Worm (Caenorhabditis elegans) whole organism, young adult: ENCODE data around the gene ZK1307.2.
A peak's percentile ranks its signal among the peaks of the same experiment; 100 is the strongest.

ENCODE experiments used
- C06A6.2 ChIP-seq: fragments of 200-800 bp; sonication (Bioruptor generic); conservative IDR thresholded peaks from 2 replicates; pipeline ENCODE4 v1.3.6; 2022; ENCODE audit warnings: missing genetic modification characterization, missing compliant biosample characterization
- C17E4.6 ChIP-seq: fragments of 200-800 bp; sonication (Bioruptor generic); IDR thresholded peaks from 2 replicates; pipeline ENCODE4 v1.3.6; 2022; ENCODE audit warnings: missing genetic modification reagents, missing genetic modification characterization, missing compliant biosample characterization
- D2030.7 ChIP-seq: fragments of 200-800 bp; sonication (Bioruptor generic); IDR thresholded peaks from 2 replicates; pipeline ENCODE4 v1.3.6; 2022; ENCODE audit warnings: missing genetic modification reagents, missing genetic modification characterization, missing compliant biosample characterization
- F23B12.7 ChIP-seq: sonication (generic microtip); optimal IDR thresholded peaks from 2 replicates; lab custom pipeline; 2017; ENCODE audit warnings: missing genetic modification characterization, mild to moderate bottlenecking, missing compliant biosample characterization, antibody characterized with exemption, moderate library complexity; ENCODE audit not compliant: insufficient read depth
- F57A8.1 ChIP-seq: fragments of 200-800 bp; sonication (Bioruptor generic); optimal IDR thresholded peaks from 2 replicates; lab custom pipeline; 2018; ENCODE audit warnings: mild to moderate bottlenecking, missing genetic modification characterization, moderate library complexity, missing compliant biosample characterization
- T26A5.8 ChIP-seq: sonication (generic microtip); optimal IDR thresholded peaks from 2 replicates; lab custom pipeline; 2016; ENCODE audit warnings: missing genetic modification characterization, missing compliant biosample characterization
- Y67H2A.10 ChIP-seq: fragments of 200-800 bp; sonication (Bioruptor generic); conservative IDR thresholded peaks from 2 replicates; pipeline ENCODE4 v1.3.6; 2022; ENCODE audit warnings: missing genetic modification reagents, missing genetic modification characterization, missing compliant biosample characterization
- Y79H2A.3 ChIP-seq: fragments of 200-800 bp; sonication (Bioruptor generic); conservative IDR thresholded peaks from 2 replicates; pipeline ENCODE4 v1.3.6; 2022; ENCODE audit warnings: missing genetic modification reagents, missing genetic modification characterization, missing compliant biosample characterization
- aptf-2 ChIP-seq: fragments of 200-800 bp; sonication (Bioruptor generic); conservative IDR thresholded peaks from 2 replicates; pipeline ENCODE4 v1.3.6; 2022; ENCODE audit warnings: missing genetic modification reagents, missing genetic modification characterization, missing compliant biosample characterization
- cebp-1 ChIP-seq, 2 experiments: fragments of 200-800 bp in 1 of 2; sonication (Bioruptor generic) in 1 of 2; sonication (generic microtip) in 1 of 2; IDR thresholded peaks in 1 of 2; optimal IDR thresholded peaks in 1 of 2; 2 replicates each; pipeline versions ENCODE4 v1.3.6 to Lab custom; 2017 to 2022; ENCODE audit warnings: missing compliant biosample characterization in 2 of 2, missing genetic modification characterization in 2 of 2, mild to moderate bottlenecking in 1 of 2, missing genetic modification reagents in 1 of 2, moderate library complexity in 1 of 2
- ceh-58 ChIP-seq: fragments of 200-800 bp; sonication (Bioruptor generic); IDR thresholded peaks from 2 replicates; pipeline ENCODE4 v1.3.6; 2022; ENCODE audit warnings: missing genetic modification characterization, missing compliant biosample characterization
- ceh-79 ChIP-seq: sonication (generic microtip); optimal IDR thresholded peaks from 2 replicates; lab custom pipeline; 2017; ENCODE audit warnings: mild to moderate bottlenecking, missing genetic modification characterization, missing compliant biosample characterization
- ceh-91 ChIP-seq: fragments of 200-800 bp; sonication (Bioruptor generic); IDR thresholded peaks from 2 replicates; pipeline ENCODE4 v1.3.6; 2022; ENCODE audit warnings: missing genetic modification reagents, missing genetic modification characterization, missing compliant biosample characterization
- chd-7 ChIP-seq: sonication (generic microtip); optimal IDR thresholded peaks from 2 replicates; lab custom pipeline; 2016; ENCODE audit warnings: mild to moderate bottlenecking, missing genetic modification characterization, moderate library complexity, missing compliant biosample characterization
- egrh-3 ChIP-seq: fragments of 200-800 bp; sonication (Bioruptor generic); IDR thresholded peaks from 2 replicates; pipeline ENCODE4 v1.3.6; 2022; ENCODE audit warnings: missing genetic modification reagents, missing genetic modification characterization, missing compliant biosample characterization
- ekl-4 ChIP-seq: fragments of 200-800 bp; sonication (Bioruptor generic); IDR thresholded peaks from 2 replicates; pipeline ENCODE4 v1.3.6; 2022; ENCODE audit warnings: missing genetic modification reagents, missing genetic modification characterization, missing compliant biosample characterization
- gei-17 ChIP-seq: fragments of 200-800 bp; sonication (Bioruptor generic); optimal IDR thresholded peaks from 2 replicates; lab custom pipeline; 2018; ENCODE audit warnings: mild to moderate bottlenecking, missing genetic modification characterization, missing compliant biosample characterization
- hrde-1 ChIP-seq: sonication (generic microtip); optimal IDR thresholded peaks from 2 replicates; lab custom pipeline; 2016; ENCODE audit warnings: missing genetic modification characterization, mild to moderate bottlenecking, missing compliant biosample characterization, moderate library complexity, missing genotype, missing genetic modification reagents, borderline replicate concordance
- let-526 ChIP-seq: fragments of 200-800 bp; sonication (Bioruptor generic); IDR thresholded peaks from 2 replicates; pipeline ENCODE4 v1.3.6; 2022; ENCODE audit warnings: missing genetic modification reagents, missing genetic modification characterization, missing compliant biosample characterization
- lin-35 ChIP-seq, 3 experiments: fragments of 150-350 bp in 2 of 3; sonication (generic microtip) in 1 of 3; optimal IDR thresholded peaks; 2 replicates each; lab custom pipeline; 2014 to 2018; ENCODE audit warnings: missing biosample characterization in 3 of 3, missing genetic modification characterization in 3 of 3, missing genetic modification reagents in 3 of 3
- lin-40 ChIP-seq: sonication (generic microtip); optimal IDR thresholded peaks from 2 replicates; lab custom pipeline; 2016; ENCODE audit warnings: missing genetic modification characterization, mild to moderate bottlenecking, missing compliant biosample characterization, missing genotype, missing genetic modification reagents
- lin-54 ChIP-seq: fragments of 200-800 bp; sonication (Bioruptor generic); optimal IDR thresholded peaks from 2 replicates; lab custom pipeline; 2018; ENCODE audit warnings: mild to moderate bottlenecking, missing genetic modification characterization, missing compliant biosample characterization
- lsl-1 ChIP-seq: fragments of 200-800 bp; sonication (Bioruptor generic); optimal IDR thresholded peaks from 2 replicates; lab custom pipeline; 2018; ENCODE audit warnings: mild to moderate bottlenecking, missing genetic modification characterization, moderate library complexity, missing compliant biosample characterization
- mes-4 ChIP-seq: sonication (generic microtip); optimal IDR thresholded peaks from 2 replicates; lab custom pipeline; 2016; ENCODE audit warnings: missing genotype, missing genetic modification characterization, missing compliant biosample characterization
- nfya-2 ChIP-seq: fragments of 200-800 bp; sonication (Bioruptor generic); IDR thresholded peaks from 2 replicates; pipeline ENCODE4 v1.3.6; 2022; ENCODE audit warnings: missing genetic modification reagents, missing genetic modification characterization, missing compliant biosample characterization
- rcor-1 ChIP-seq: fragments of 200-800 bp; sonication (Bioruptor generic); IDR thresholded peaks from 2 replicates; pipeline ENCODE4 v1.3.6; 2022; ENCODE audit warnings: missing genetic modification reagents, missing genetic modification characterization, missing compliant biosample characterization
- snpc-1.3 ChIP-seq: sonication (generic microtip); optimal IDR thresholded peaks from 2 replicates; lab custom pipeline; 2017; ENCODE audit warnings: missing genetic modification characterization, mild to moderate bottlenecking, missing compliant biosample characterization, antibody characterized with exemption, moderate library complexity, missing genotype, missing genetic modification reagents; ENCODE audit not compliant: insufficient read depth
- snpc-4 ChIP-seq, 5 experiments: fragments of 150-350 bp in 1 of 5; sonication (generic microtip) in 4 of 5; optimal IDR thresholded peaks; 2 replicates each; lab custom pipeline; 2014 to 2018; ENCODE audit warnings: missing genetic modification characterization in 5 of 5, missing biosample characterization in 3 of 5, antibody characterized with exemption in 2 of 5, mild to moderate bottlenecking in 2 of 5, missing compliant biosample characterization in 2 of 5, missing genotype in 2 of 5, moderate library complexity in 2 of 5, missing genetic modification reagents in 1 of 5
- somi-1 ChIP-seq: fragments of 200-800 bp; sonication (Bioruptor generic); optimal IDR thresholded peaks from 2 replicates; lab custom pipeline; 2018; ENCODE audit warnings: mild to moderate bottlenecking, missing genetic modification characterization, missing compliant biosample characterization
- tbx-9 ChIP-seq: sonication (generic microtip); optimal IDR thresholded peaks from 2 replicates; lab custom pipeline; 2016; ENCODE audit warnings: borderline replicate concordance, missing genetic modification characterization, inconsistent platforms, missing compliant biosample characterization
- zim-3 ChIP-seq: sonication (generic microtip); optimal IDR thresholded peaks from 2 replicates; lab custom pipeline; 2017; ENCODE audit warnings: mild to moderate bottlenecking, missing genetic modification characterization, moderate library complexity, missing compliant biosample characterization
- ztf-18 ChIP-seq: sonication (generic microtip); optimal IDR thresholded peaks from 2 replicates; lab custom pipeline; 2016; ENCODE audit warnings: missing genotype, mild to moderate bottlenecking, missing genetic modification characterization, missing compliant biosample characterization
- ztf-28 ChIP-seq: fragments of 200-800 bp; sonication (Bioruptor generic); IDR thresholded peaks from 2 replicates; pipeline ENCODE4 v1.3.6; 2022; ENCODE audit warnings: missing genetic modification reagents, missing genetic modification characterization, missing compliant biosample characterization

Gene ZK1307.2

ce11 chrII:9617039-9617901 is 36.5 kb downstream of the ZK1307.2 start, which contains the start of gene hal-3 (continued):
- TF ChIP-seq cebp-1 (GFP tag; IDR thresholded peaks at IDR 0.05; lab: Robert Waterston, UW) = no peak
- TF ChIP-seq cebp-1 (tag; optimal IDR thresholded peaks at IDR 0.05; lab: Kevin White, UChicago) = peak; percentile 61
- TF ChIP-seq T26A5.8 (tag; lab: Kevin White, UChicago) = peak; percentile 1
- TF ChIP-seq C17E4.6 (GFP tag; lab: Robert Waterston, UW) = no peak
- no peak for TF ChIP-seq ztf-28 (GFP tag; lab: Robert Waterston, UW)
- no peak for TF ChIP-seq lin-40 (tag; lab: Kevin White, UChicago)
- no peak for TF ChIP-seq zim-3 (tag; lab: Kevin White, UChicago)
- TF ChIP-seq let-526 (GFP tag; lab: Robert Waterston, UW) = no peak
- no peak for TF ChIP-seq snpc-4 (GFP tag; optimal IDR thresholded peaks at IDR 0.05; lab: Kevin White, UChicago)
- no peak for TF ChIP-seq snpc-4 (tag; optimal IDR thresholded peaks at IDR 0.05; lab: Kevin White, UChicago)
- TF ChIP-seq Y79H2A.3 (GFP tag; lab: Robert Waterston, UW) = no peak

ce11 chrII:9614728-9615127 is 39.0 kb downstream of the ZK1307.2 start, which contains the start of gene hlh-6:
TSS of gene hlh-6 (minus strand) at chrII:9614828.
- TF ChIP-seq hrde-1 (tag; lab: Kevin White, UChicago) (no peak), rcor-1 (GFP tag; lab: Robert Waterston, UW) (no peak), F23B12.7 (tag; lab: Kevin White, UChicago) (no peak), ekl-4 (GFP tag; lab: Robert Waterston, UW) (no peak), lin-35 (GFP tag; optimal IDR thresholded peaks at IDR 0.05; lab: Kevin White, UChicago) (no peak), Y67H2A.10 (GFP tag; lab: Robert Waterston, UW) (no peak), egrh-3 (GFP tag; lab: Robert Waterston, UW) (no peak)
- TF ChIP-seq, all 124 proteins: peak for 0

- TF ChIP-seq ceh-91 (GFP tag; lab: Robert Waterston, UW) (no peak), ceh-58 (GFP tag; lab: Robert Waterston, UW) (no peak), mes-4 (no peak), snpc-1.3 (no peak), aptf-2 (GFP tag; lab: Robert Waterston, UW) (no peak), lin-54 (GFP tag; lab: Kevin White, UChicago) (no peak), ztf-18 (tag; lab: Kevin White, UChicago) (no peak), nfya-2 (GFP tag; lab: Robert Waterston, UW) (no peak), ceh-79 (tag; lab: Kevin White, UChicago) (no peak), chd-7 (tag; lab: Kevin White, UChicago) (no peak), D2030.7 (GFP tag; lab: Robert Waterston, UW) (no peak), C06A6.2 (GFP tag; lab: Robert Waterston, UW) (no peak), gei-17 (no peak), somi-1 (GFP tag; lab: Kevin White, UChicago) (no peak), F57A8.1 (no peak), lsl-1 (GFP tag; lab: Kevin White, UChicago) (no peak), tbx-9 (tag; lab: Kevin White, UChicago) (no peak)
- TF ChIP-seq, all 124 proteins: peak for 0
These were observed 42.3 kb downstream of the ZK1307.2 start, which contains the start of the genes T15H9.5 and T15H9.4 for ce11 chrII:9611347-9611923. TSS of gene T15H9.5 (minus strand) at chrII:9611447. TSS of gene T15H9.4 (plus strand) at chrII:9611873.
